Worm (Caenorhabditis elegans) whole organism, young adult: ENCODE measurements around the gene C03G6.6.

Experiments used
- F57A8.1 ChIP-seq: fragments of 200-800 bp; sonication (Bioruptor generic); optimal IDR thresholded peaks from 2 replicates; lab custom pipeline; 2018; ENCODE audit warnings: mild to moderate bottlenecking, missing genetic modification characterization, moderate library complexity, missing compliant biosample characterization
- Y56A3A.18 ChIP-seq: fragments of 200-800 bp; sonication (Bioruptor generic); IDR thresholded peaks from 2 replicates; pipeline ENCODE4 v1.3.6; 2022; ENCODE audit warnings: missing genetic modification reagents, missing genetic modification characterization, missing compliant biosample characterization
- ama-1 ChIP-seq, 3 experiments: fragments of 150-350 bp in 1 of 3; sonication (generic microtip) in 2 of 3; optimal IDR thresholded peaks; 2 replicates each; lab custom pipeline; 2014 to 2018; ENCODE audit warnings: missing biosample characterization in 2 of 3, missing genetic modification characterization in 2 of 3, missing genetic modification reagents in 2 of 3
- atf-7 ChIP-seq: sonication (generic microtip); optimal IDR thresholded peaks from 2 replicates; lab custom pipeline; 2017; ENCODE audit warnings: mild to moderate bottlenecking, missing genetic modification characterization, missing compliant biosample characterization
- hmg-1.2 ChIP-seq: fragments of 200-800 bp; sonication (Bioruptor generic); IDR thresholded peaks from 2 replicates; pipeline ENCODE4 v1.3.6; 2022; ENCODE audit warnings: missing genetic modification reagents, missing genetic modification characterization, missing compliant biosample characterization
- lsy-27 ChIP-seq: sonication (generic microtip); optimal IDR thresholded peaks from 2 replicates; lab custom pipeline; 2017; ENCODE audit warnings: missing genetic modification characterization, mild to moderate bottlenecking, missing compliant biosample characterization, antibody characterized with exemption, missing genotype, borderline replicate concordance; ENCODE audit not compliant: insufficient read depth
- nhr-90 ChIP-seq: sonication (generic microtip); optimal IDR thresholded peaks from 2 replicates; lab custom pipeline; 2016; ENCODE audit warnings: missing genotype, mild to moderate bottlenecking, missing genetic modification characterization, missing compliant biosample characterization
- ztf-25 ChIP-seq: fragments of 200-800 bp; sonication (Bioruptor generic); IDR thresholded peaks from 2 replicates; pipeline ENCODE4 v1.3.6; 2022; ENCODE audit warnings: missing genetic modification reagents, missing genetic modification characterization, missing compliant biosample characterization

DNA sequence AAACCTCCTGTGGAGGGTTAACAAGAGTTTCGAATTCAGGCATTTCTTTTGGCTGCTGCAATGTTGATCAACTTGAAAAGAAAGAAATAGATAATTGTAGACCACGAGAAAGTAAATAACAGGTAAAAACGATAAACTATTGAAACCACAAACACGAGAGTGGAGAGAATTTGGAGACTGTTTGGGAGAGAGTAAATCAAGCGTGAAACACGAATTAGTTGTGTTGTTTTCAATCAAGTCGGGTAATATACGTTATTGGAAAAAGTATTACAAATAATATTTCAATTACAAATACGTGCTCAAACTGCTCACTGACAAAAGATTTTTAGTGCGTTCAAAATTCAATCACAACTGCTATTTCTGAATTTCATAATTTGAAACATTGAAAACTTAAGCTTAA is 23.8 kb downstream of the C03G6.6 start, which contains the start of gene C03G6.17:
- TF ChIP-seq nhr-90 (tag; lab: Kevin White, UChicago), result no peak
- no peak for TF ChIP-seq Y56A3A.18 (GFP tag; lab: Robert Waterston, UW)
- no peak for TF ChIP-seq ztf-25
- TF ChIP-seq atf-7 (tag; lab: Kevin White, UChicago), result no peak
- no peak for TF ChIP-seq lsy-27 (tag; lab: Kevin White, UChicago)
- no peak for TF ChIP-seq ama-1 (optimal IDR thresholded peaks at IDR 0.05; lab: Kevin White, UChicago)
- TF ChIP-seq ama-1 (GFP tag; optimal IDR thresholded peaks at IDR 0.05; lab: Kevin White, UChicago), result no peak
- no peak for TF ChIP-seq F57A8.1 (GFP tag; lab: Kevin White, UChicago)
- TF ChIP-seq hmg-1.2, result no peak
